Fruit fly (Drosophila melanogaster) Kc167 (cell line): ENCODE data around the gene Cyp4g15.

ENCODE experiments used
- Myc ChIP-seq: fragments of >200 bp; optimal IDR thresholded peaks from 2 replicates; lab custom pipeline; 2017; ENCODE audit warnings: missing external identifiers
- Sin3A ChIP-seq: fragments of >200 bp; optimal IDR thresholded peaks from 2 replicates; lab custom pipeline; 2018; ENCODE audit warnings: missing external identifiers
- h ChIP-seq: fragments of >200 bp; optimal IDR thresholded peaks from 3 replicates; lab custom pipeline; 2018; ENCODE audit warnings: missing external identifiers
- insv ChIP-seq: fragments of >200 bp; optimal IDR thresholded peaks from 3 replicates; lab custom pipeline; 2018; ENCODE audit warnings: missing external identifiers

dm6 chrX:11448637-11449036, 28.2 kb upstream of the Cyp4g15 start:
- TF ChIP-seq insv: no peak
- no peak for TF ChIP-seq h
- TF ChIP-seq Sin3A: no peak
- TF ChIP-seq Myc: no peak
